Worm (Caenorhabditis elegans) whole organism, L4 larva: ENCODE data around the gene ZC204.13.
A peak's percentile ranks its signal among the peaks of the same experiment; 100 is the strongest.

Experiments used
- R02D3.7 ChIP-seq: fragments of 150-350 bp; sonication (generic microtip); optimal IDR thresholded peaks from 3 replicates; lab custom pipeline; 2014; ENCODE audit warnings: missing biosample characterization, missing genetic modification characterization
- Y48G9A.11 ChIP-seq: fragments of 200-800 bp; sonication (Bioruptor generic); IDR thresholded peaks from 2 replicates; pipeline ENCODE4 v1.3.6; 2022; ENCODE audit warnings: missing genetic modification reagents, missing genetic modification characterization, missing compliant biosample characterization
- aha-1 ChIP-seq: fragments of 150-350 bp; peaks from one replicate; lab custom pipeline; 2014; ENCODE audit warnings: missing biosample characterization, missing genetic modification characterization
- arid-1 ChIP-seq: fragments of 200-800 bp; sonication (Bioruptor generic); conservative IDR thresholded peaks from 2 replicates; pipeline ENCODE4 v1.3.6; 2022; ENCODE audit warnings: missing genetic modification reagents, missing genetic modification characterization, missing compliant biosample characterization
- daf-16 ChIP-seq, 3 experiments: sonication (generic microtip); optimal IDR thresholded peaks; 2 replicates each; lab custom pipeline; 2016 to 2017; ENCODE audit warnings: missing genetic modification characterization in 3 of 3, missing genetic modification reagents in 3 of 3, mild to moderate bottlenecking in 2 of 3, missing compliant biosample characterization in 2 of 3, missing biosample characterization in 1 of 3, moderate library complexity in 1 of 3
- fkh-10 ChIP-seq: fragments of 150-350 bp; optimal IDR thresholded peaks from 2 replicates; lab custom pipeline; 2014; ENCODE audit warnings: missing biosample characterization, missing genetic modification reagents, missing genetic modification characterization
- lin-13 ChIP-seq: fragments of 150-350 bp; optimal IDR thresholded peaks from 2 replicates; lab custom pipeline; 2014; ENCODE audit warnings: missing biosample characterization, missing genetic modification reagents, missing genetic modification characterization
- lin-15B ChIP-seq: fragments of 150-350 bp; sonication (generic microtip); optimal IDR thresholded peaks from 3 replicates; lab custom pipeline; 2014; ENCODE audit warnings: missing biosample characterization, missing genetic modification characterization
- mdt-29 ChIP-seq: fragments of 200-800 bp; sonication (Bioruptor generic); IDR thresholded peaks from 2 replicates; pipeline ENCODE4 v1.3.6; 2022; ENCODE audit warnings: missing genetic modification reagents, missing genetic modification characterization, missing compliant biosample characterization
- mxl-2 ChIP-seq: fragments of 200-800 bp; sonication (Bioruptor generic); conservative IDR thresholded peaks from 2 replicates; pipeline ENCODE4 v1.3.6; 2022; ENCODE audit warnings: missing genetic modification reagents, missing genetic modification characterization, missing compliant biosample characterization
- nhr-25 ChIP-seq: sonication (generic microtip); optimal IDR thresholded peaks from 2 replicates; lab custom pipeline; 2017; ENCODE audit warnings: missing genetic modification characterization, mild to moderate bottlenecking, missing compliant biosample characterization, antibody characterized with exemption, moderate library complexity, borderline replicate concordance; ENCODE audit not compliant: insufficient read depth
- nhr-28 ChIP-seq: fragments of 150-350 bp; optimal IDR thresholded peaks from 2 replicates; lab custom pipeline; 2014; ENCODE audit warnings: missing biosample characterization, missing genetic modification characterization
- pqm-1 ChIP-seq: sonication (generic microtip); optimal IDR thresholded peaks from 2 replicates; lab custom pipeline; 2017; ENCODE audit warnings: missing biosample characterization, missing genetic modification characterization
- snpc-4 ChIP-seq: fragments of 150-350 bp; optimal IDR thresholded peaks from 2 replicates; lab custom pipeline; 2014; ENCODE audit warnings: missing biosample characterization, missing genetic modification characterization
- unc-62 ChIP-seq, 3 experiments: fragments of 150-350 bp in 1 of 3; sonication (generic microtip); optimal IDR thresholded peaks in 2 of 3; peaks in 1 of 3; 1 replicate in 1 of 3; 2 replicates in 2 of 3; lab custom pipeline; 2014 to 2017; ENCODE audit warnings: missing biosample characterization in 3 of 3, missing genetic modification characterization in 3 of 3, missing genetic modification reagents in 3 of 3, missing genotype in 1 of 3
- zfp-3 ChIP-seq: fragments of 200-800 bp; sonication (Bioruptor generic); conservative IDR thresholded peaks from 2 replicates; pipeline ENCODE4 v1.3.6; 2022; ENCODE audit warnings: missing genetic modification reagents, missing genetic modification characterization, missing compliant biosample characterization
- zip-11 ChIP-seq: fragments of 200-800 bp; sonication (Bioruptor generic); IDR thresholded peaks from 2 replicates; pipeline ENCODE4 v1.3.6; 2022; ENCODE audit warnings: missing genetic modification characterization, missing compliant biosample characterization

The ZC204.13 gene

DNA sequence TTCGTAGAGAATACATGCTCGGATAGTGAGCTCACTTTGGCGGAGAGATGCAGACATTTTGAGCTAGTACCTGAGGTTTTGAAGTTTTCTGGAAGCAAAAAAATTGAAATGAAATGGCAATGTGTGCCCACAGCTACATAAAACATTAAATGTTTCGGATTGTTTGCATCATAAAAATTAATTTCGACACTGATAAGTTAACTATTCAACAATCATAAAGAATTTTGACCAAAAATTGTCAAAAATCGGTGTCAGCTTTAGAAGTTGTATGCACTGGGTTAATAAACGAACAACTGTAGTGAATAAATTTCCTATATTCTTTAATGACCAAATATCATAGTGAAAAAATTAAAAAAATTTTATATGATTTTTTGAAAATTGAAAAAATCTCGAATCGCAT is 41.8 kb downstream of the ZC204.13 start, which contains the start of gene fbxa-166:
fbxa-166 (minus strand) TSS at position 101 of the 400 bp plus-strand sequence.
- TF ChIP-seq nhr-28 (tag; lab: Kevin White, UChicago): no peak
- no peak for TF ChIP-seq lin-13 (GFP tag; lab: Kevin White, UChicago)
- TF ChIP-seq aha-1: peak; percentile 45
- TF ChIP-seq, all 104 proteins: peak for 1

DNA sequence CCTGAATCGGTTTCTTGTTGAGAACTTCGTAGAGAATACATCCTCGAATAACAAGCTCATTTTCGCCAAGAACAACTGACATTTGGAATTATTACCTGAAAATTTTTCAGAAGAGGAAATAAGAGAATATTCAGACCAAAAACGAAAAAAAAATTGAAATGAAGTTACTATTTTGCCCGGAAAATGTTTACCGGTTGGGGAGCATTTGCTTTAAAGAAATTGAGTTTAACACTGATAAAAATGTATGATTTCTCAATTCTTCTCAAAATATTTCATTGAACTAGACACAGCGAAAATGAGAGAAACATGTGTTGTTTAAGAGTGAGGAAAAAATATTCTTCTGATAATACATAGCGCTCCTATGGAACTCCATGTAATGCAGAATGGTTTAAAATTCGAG is 44.4 kb downstream of the ZC204.13 start, which contains the start of gene fbxa-165:
fbxa-165 (minus strand) TSS at position 101 of the 400 bp plus-strand sequence.
- TF ChIP-seq zip-11 (GFP tag; lab: Robert Waterston, UW): no peak
- no peak for TF ChIP-seq mxl-2 (GFP tag; lab: Robert Waterston, UW)
- TF ChIP-seq nhr-25 (tag; lab: Kevin White, UChicago): no peak
- no peak for TF ChIP-seq mdt-29 (GFP tag; lab: Robert Waterston, UW)
- TF ChIP-seq unc-62 (GFP tag; optimal IDR thresholded peaks at IDR 0.05 in 1 of 2; lab: Kevin White, UChicago): peak in 1 of 2 experiments; percentile 36
- TF ChIP-seq unc-62 (tag; optimal IDR thresholded peaks at IDR 0.05; lab: Kevin White, UChicago): no peak

DNA sequence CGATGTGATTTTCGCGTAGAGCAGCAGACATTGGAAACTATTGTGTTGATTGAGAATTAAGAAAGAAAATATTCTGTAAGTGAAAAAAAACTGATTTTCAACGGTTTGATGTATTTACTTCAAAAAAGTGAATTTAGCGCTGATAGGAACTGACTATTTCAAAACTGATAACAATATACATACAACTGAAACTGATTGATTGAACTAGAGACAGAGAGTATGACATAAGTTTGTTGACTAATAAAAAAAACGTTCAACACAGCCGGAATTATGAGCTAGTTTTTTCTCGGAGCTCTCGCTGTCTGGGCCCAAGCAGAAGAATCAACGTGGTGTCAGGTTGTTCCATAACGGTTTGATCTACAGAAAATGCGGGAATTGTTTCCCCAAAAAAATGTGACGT is 46.8 kb downstream of the ZC204.13 start, which contains the start of gene fbxa-164:
fbxa-164 (minus strand) TSS at position 101 of the 400 bp plus-strand sequence.
- TF ChIP-seq fkh-10 (GFP tag; lab: Kevin White, UChicago): no peak
- TF ChIP-seq nhr-28 (tag; lab: Kevin White, UChicago): peak; percentile 13
- TF ChIP-seq Y48G9A.11 (GFP tag; lab: Robert Waterston, UW): no peak
- TF ChIP-seq daf-16 (GFP tag; optimal IDR thresholded peaks at IDR 0.05; lab: Kevin White, UChicago): no peak
- TF ChIP-seq daf-16 (tag; optimal IDR thresholded peaks at IDR 0.05; lab: Kevin White, UChicago): peak; percentile 73
- no peak for TF ChIP-seq R02D3.7 (tag; lab: Kevin White, UChicago)
- TF ChIP-seq, all 104 proteins: peak for 2

DNA sequence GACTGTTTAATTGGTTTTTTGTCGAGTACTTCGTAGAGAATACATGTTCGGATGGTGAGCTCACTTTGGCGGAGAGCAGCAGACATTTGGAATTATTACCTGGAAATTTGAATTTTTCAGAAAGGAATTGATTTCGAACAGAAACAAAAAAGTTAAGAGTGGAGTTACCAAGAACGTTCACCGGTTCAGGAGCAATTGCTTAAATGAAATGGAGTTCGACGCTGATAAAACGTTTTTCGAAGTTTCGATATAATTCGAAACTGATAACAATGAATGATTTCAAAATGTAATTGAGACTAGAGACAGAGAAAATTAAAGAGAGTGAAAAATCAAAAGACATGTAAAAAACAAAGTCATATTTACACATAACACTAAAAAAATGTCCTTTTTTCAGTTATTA is 50.2 kb downstream of the ZC204.13 start, which contains the start of gene fbxa-163:
fbxa-163 (minus strand) TSS at position 101 of the 400 bp plus-strand sequence.
- TF ChIP-seq unc-62 (GFP tag; optimal IDR thresholded peaks at IDR 0.05 in 1 of 2; lab: Kevin White, UChicago) (peak in 1 of 2 experiments; percentile 28), unc-62 (tag; optimal IDR thresholded peaks at IDR 0.05; lab: Kevin White, UChicago) (no peak), arid-1 (GFP tag; lab: Robert Waterston, UW) (no peak), pqm-1 (tag; lab: Kevin White, UChicago) (peak; percentile 41), daf-16 (GFP tag; optimal IDR thresholded peaks at IDR 0.05; lab: Kevin White, UChicago) (no peak), daf-16 (tag; optimal IDR thresholded peaks at IDR 0.05; lab: Kevin White, UChicago) (peak; percentile 19), lin-15B (tag; lab: Kevin White, UChicago) (no peak), snpc-4 (tag; lab: Kevin White, UChicago) (no peak), zfp-3 (no peak), nhr-28 (tag; lab: Kevin White, UChicago) (peak; percentile 13)
- TF ChIP-seq, all 104 proteins: peak for 4
